Worm (Caenorhabditis elegans) whole organism, L4/young adult: ENCODE results near the gene Y14H12B.2.

Experiments
- W03F9.2 ChIP-seq: fragments of 150-350 bp; optimal IDR thresholded peaks from 2 replicates; lab custom pipeline; 2014; ENCODE audit warnings: missing biosample characterization, missing genetic modification characterization
- dao-5 ChIP-seq: sonication (generic microtip); optimal IDR thresholded peaks from 2 replicates; lab custom pipeline; 2016; ENCODE audit warnings: missing genotype, missing genetic modification characterization, moderate library complexity, missing compliant biosample characterization
- him-1 ChIP-seq: sonication (generic microtip); optimal IDR thresholded peaks from 2 replicates; lab custom pipeline; 2016; ENCODE audit warnings: missing genotype, missing genetic modification reagents, missing genetic modification characterization, missing compliant biosample characterization

Gene Y14H12B.2

ce11 chrII:3960276-3960675 lies 26.7 kb upstream of the Y14H12B.2 start:
- TF ChIP-seq W03F9.2 = no peak
- TF ChIP-seq him-1 (tag; lab: Kevin White, UChicago) = no peak

- TF ChIP-seq him-1 (tag; lab: Kevin White, UChicago) = no peak
- no peak for TF ChIP-seq dao-5 (tag; lab: Kevin White, UChicago)
- no peak for TF ChIP-seq W03F9.2
Observed at ce11 chrII:3959432-3960102, 26.0 kb upstream of the Y14H12B.2 start.

ce11 chrII:3958673-3959299 lies 25.2 kb upstream of the Y14H12B.2 start:
- TF ChIP-seq dao-5 (tag; lab: Kevin White, UChicago) (no peak), W03F9.2 (peak; percentile 35), him-1 (tag; lab: Kevin White, UChicago) (no peak)

ce11 chrII:3957455-3958212 lies 24.1 kb upstream of the Y14H12B.2 start:
- no peak for TF ChIP-seq him-1 (tag; lab: Kevin White, UChicago)
- TF ChIP-seq dao-5 (tag; lab: Kevin White, UChicago) = no peak
- no peak for TF ChIP-seq W03F9.2

- TF ChIP-seq W03F9.2 = no peak
- TF ChIP-seq dao-5 (tag; lab: Kevin White, UChicago) = no peak
- TF ChIP-seq him-1 (tag; lab: Kevin White, UChicago) = no peak
Observed at ce11 chrII:3956744-3957143, 23.2 kb upstream of the Y14H12B.2 start.

- TF ChIP-seq W03F9.2 (no peak), him-1 (tag; lab: Kevin White, UChicago) (no peak), dao-5 (tag; lab: Kevin White, UChicago) (no peak)
Observed at ce11 chrII:3955938-3956337, 22.4 kb upstream of the Y14H12B.2 start.

- TF ChIP-seq him-1 (tag; lab: Kevin White, UChicago) (no peak), dao-5 (tag; lab: Kevin White, UChicago) (no peak), W03F9.2 (no peak)
Observed at ce11 chrII:3954838-3955237, 21.3 kb upstream of the Y14H12B.2 start.

- TF ChIP-seq him-1 (tag; lab: Kevin White, UChicago) (no peak), W03F9.2 (no peak), dao-5 (tag; lab: Kevin White, UChicago) (no peak)
Observed at ce11 chrII:3954018-3954417, 20.5 kb upstream of the Y14H12B.2 start.

- TF ChIP-seq him-1 (tag; lab: Kevin White, UChicago) = no peak
- no peak for TF ChIP-seq W03F9.2
- TF ChIP-seq dao-5 (tag; lab: Kevin White, UChicago) = no peak
Observed at ce11 chrII:3952967-3953366, 19.4 kb upstream of the Y14H12B.2 start.

- TF ChIP-seq W03F9.2 = no peak
- TF ChIP-seq him-1 (tag; lab: Kevin White, UChicago) = no peak
- TF ChIP-seq dao-5 (tag; lab: Kevin White, UChicago) = no peak
Observed at ce11 chrII:3952368-3952767, 18.8 kb upstream of the Y14H12B.2 start.

- no peak for TF ChIP-seq W03F9.2
- TF ChIP-seq him-1 (tag; lab: Kevin White, UChicago) = no peak
- TF ChIP-seq dao-5 (tag; lab: Kevin White, UChicago) = no peak
Observed at ce11 chrII:3951354-3951753, 17.8 kb upstream of the Y14H12B.2 start.

- TF ChIP-seq him-1 (tag; lab: Kevin White, UChicago) (no peak), W03F9.2 (no peak), dao-5 (tag; lab: Kevin White, UChicago) (no peak)
Observed at ce11 chrII:3950077-3950476, 16.5 kb upstream of the Y14H12B.2 start, which contains the start of gene sea-2. TSS of gene sea-2 (plus strand) at chrII:3950377.

ce11 chrII:3948507-3948906 lies 15.0 kb upstream of the Y14H12B.2 start:
- TF ChIP-seq him-1 (tag; lab: Kevin White, UChicago) (peak; percentile 10), W03F9.2 (no peak)

ce11 chrII:3947404-3947803 lies 13.9 kb upstream of the Y14H12B.2 start:
- TF ChIP-seq W03F9.2 (no peak), dao-5 (tag; lab: Kevin White, UChicago) (no peak), him-1 (tag; lab: Kevin White, UChicago) (no peak)
